Worm (Caenorhabditis elegans) whole organism, L3 larva: ENCODE results near the gene mup-2.

Experiments used
- R02D3.7 ChIP-seq: fragments of 150-350 bp; optimal IDR thresholded peaks from 2 replicates; lab custom pipeline; 2014; ENCODE audit warnings: missing biosample characterization, missing genetic modification characterization
- ZK546.5 ChIP-seq: sonication (generic microtip); optimal IDR thresholded peaks from 2 replicates; lab custom pipeline; 2017; ENCODE audit warnings: missing biosample characterization, missing genetic modification characterization
- ama-1 ChIP-seq: fragments of 150-350 bp; optimal IDR thresholded peaks from 2 replicates; lab custom pipeline; 2018
- ceh-16 ChIP-seq: sonication (generic microtip); optimal IDR thresholded peaks from 2 replicates; lab custom pipeline; 2017; ENCODE audit warnings: missing biosample characterization, missing genetic modification characterization
- ceh-28 ChIP-seq: fragments of 150-350 bp; optimal IDR thresholded peaks from 2 replicates; lab custom pipeline; 2014; ENCODE audit warnings: missing biosample characterization, missing genetic modification reagents, missing genetic modification characterization
- ceh-82 ChIP-seq: fragments of 150-350 bp; optimal IDR thresholded peaks from 2 replicates; lab custom pipeline; 2014; ENCODE audit warnings: missing biosample characterization, missing genetic modification characterization
- daf-12 ChIP-seq: fragments of 150-350 bp; optimal IDR thresholded peaks from 2 replicates; lab custom pipeline; 2014; ENCODE audit warnings: missing biosample characterization, missing genetic modification reagents, missing genetic modification characterization
- egl-27 ChIP-seq: sonication (generic microtip); optimal IDR thresholded peaks from 4 replicates; lab custom pipeline; 2017; ENCODE audit warnings: missing biosample characterization, missing genetic modification reagents, missing genetic modification characterization
- egl-5 ChIP-seq: fragments of 150-350 bp; optimal IDR thresholded peaks from 2 replicates; lab custom pipeline; 2017; ENCODE audit warnings: missing biosample characterization, missing genetic modification reagents, missing genetic modification characterization, inconsistent platforms
- elt-2 ChIP-seq: sonication (generic microtip); optimal IDR thresholded peaks from 2 replicates; lab custom pipeline; 2016; ENCODE audit warnings: missing genetic modification reagents, mild to moderate bottlenecking, missing genetic modification characterization, missing compliant biosample characterization
- elt-3 ChIP-seq, 3 experiments: fragments of 150-350 bp in 1 of 3; sonication (generic microtip) in 2 of 3; optimal IDR thresholded peaks; 2 replicates in 2 of 3; 4 replicates in 1 of 3; lab custom pipeline; 2014 to 2017; ENCODE audit warnings: missing biosample characterization in 3 of 3, missing genetic modification characterization in 3 of 3
- fkh-2 ChIP-seq: fragments of 150-350 bp; optimal IDR thresholded peaks from 2 replicates; lab custom pipeline; 2014; ENCODE audit warnings: missing biosample characterization, missing genetic modification reagents, missing genetic modification characterization
- hmg-11 ChIP-seq: sonication (generic microtip); optimal IDR thresholded peaks from 2 replicates; lab custom pipeline; 2016; ENCODE audit warnings: missing genetic modification characterization, missing compliant biosample characterization
- jun-1 ChIP-seq: fragments of 150-350 bp; optimal IDR thresholded peaks from 2 replicates; lab custom pipeline; 2014; ENCODE audit warnings: missing biosample characterization, missing genetic modification reagents, missing genetic modification characterization
- lin-15B ChIP-seq: fragments of 150-350 bp; optimal IDR thresholded peaks from 2 replicates; lab custom pipeline; 2014; ENCODE audit warnings: missing biosample characterization, missing genetic modification characterization
- lin-39 ChIP-seq: fragments of 150-350 bp; optimal IDR thresholded peaks from 2 replicates; lab custom pipeline; 2018; ENCODE audit warnings: missing biosample characterization, missing genetic modification reagents, missing genetic modification characterization
- lsy-12 ChIP-seq: sonication (generic microtip); optimal IDR thresholded peaks from 2 replicates; lab custom pipeline; 2016; ENCODE audit warnings: mild to moderate bottlenecking, missing genetic modification characterization, missing compliant biosample characterization
- mml-1 ChIP-seq: fragments of 150-350 bp; sonication (generic microtip); optimal IDR thresholded peaks from 3 replicates; lab custom pipeline; 2014; ENCODE audit warnings: missing biosample characterization, missing genetic modification characterization
- nfya-1 ChIP-seq: sonication (generic microtip); optimal IDR thresholded peaks from 2 replicates; lab custom pipeline; 2017; ENCODE audit warnings: missing genetic modification characterization, mild to moderate bottlenecking, missing compliant biosample characterization, antibody characterized with exemption, moderate library complexity; ENCODE audit not compliant: insufficient read depth
- nhr-12 ChIP-seq: fragments of 150-350 bp; optimal IDR thresholded peaks from 2 replicates; lab custom pipeline; 2014; ENCODE audit warnings: missing biosample characterization, missing genetic modification characterization
- nhr-25 ChIP-seq: sonication (generic microtip); optimal IDR thresholded peaks from 2 replicates; lab custom pipeline; 2017; ENCODE audit warnings: missing biosample characterization, missing genetic modification characterization
- nhr-28 ChIP-seq: fragments of 150-350 bp; optimal IDR thresholded peaks from 2 replicates; lab custom pipeline; 2014; ENCODE audit warnings: missing biosample characterization, missing genetic modification characterization
- nhr-67 ChIP-seq: fragments of 150-350 bp; optimal IDR thresholded peaks from 2 replicates; lab custom pipeline; 2014; ENCODE audit warnings: missing biosample characterization, missing genetic modification characterization
- nhr-76 ChIP-seq: fragments of 150-350 bp; sonication (generic microtip); optimal IDR thresholded peaks from 5 replicates; lab custom pipeline; 2014; ENCODE audit warnings: missing biosample characterization, missing genetic modification characterization
- nhr-77 ChIP-seq: fragments of 150-350 bp; optimal IDR thresholded peaks from 2 replicates; lab custom pipeline; 2014; ENCODE audit warnings: missing biosample characterization, missing genetic modification characterization
- pha-4 ChIP-seq: fragments of 150-350 bp; optimal IDR thresholded peaks from 2 replicates; lab custom pipeline; 2014; ENCODE audit warnings: missing biosample characterization, missing genetic modification reagents, missing genetic modification characterization
- pqm-1 ChIP-seq: fragments of 150-350 bp; optimal IDR thresholded peaks from 2 replicates; lab custom pipeline; 2017; ENCODE audit warnings: missing biosample characterization, missing genetic modification characterization, inconsistent platforms
- sea-2 ChIP-seq: fragments of 150-350 bp; sonication (generic microtip); optimal IDR thresholded peaks from 4 replicates; lab custom pipeline; 2014; ENCODE audit warnings: missing biosample characterization, missing genetic modification reagents, missing genetic modification characterization
- skn-1 ChIP-seq: fragments of 150-350 bp; optimal IDR thresholded peaks from 2 replicates; lab custom pipeline; 2014; ENCODE audit warnings: missing biosample characterization, missing genetic modification characterization
- tbx-2 ChIP-seq: sonication (generic microtip); optimal IDR thresholded peaks from 2 replicates; lab custom pipeline; 2016; ENCODE audit warnings: mild to moderate bottlenecking, missing genetic modification characterization, missing compliant biosample characterization
- unc-39 ChIP-seq: sonication (generic microtip); optimal IDR thresholded peaks from 4 replicates; lab custom pipeline; 2017; ENCODE audit warnings: missing biosample characterization, missing genetic modification characterization
- unc-62 ChIP-seq: fragments of 150-350 bp; sonication (generic microtip); optimal IDR thresholded peaks from 4 replicates; lab custom pipeline; 2014; ENCODE audit warnings: missing biosample characterization, missing genetic modification reagents, missing genetic modification characterization
- zag-1 ChIP-seq: fragments of 150-350 bp; optimal IDR thresholded peaks from 2 replicates; lab custom pipeline; 2014; ENCODE audit warnings: missing biosample characterization, missing genetic modification characterization
- ztf-4 ChIP-seq: fragments of 150-350 bp; optimal IDR thresholded peaks from 2 replicates; lab custom pipeline; 2014; ENCODE audit warnings: missing biosample characterization, missing genetic modification characterization

The mup-2 gene

DNA sequence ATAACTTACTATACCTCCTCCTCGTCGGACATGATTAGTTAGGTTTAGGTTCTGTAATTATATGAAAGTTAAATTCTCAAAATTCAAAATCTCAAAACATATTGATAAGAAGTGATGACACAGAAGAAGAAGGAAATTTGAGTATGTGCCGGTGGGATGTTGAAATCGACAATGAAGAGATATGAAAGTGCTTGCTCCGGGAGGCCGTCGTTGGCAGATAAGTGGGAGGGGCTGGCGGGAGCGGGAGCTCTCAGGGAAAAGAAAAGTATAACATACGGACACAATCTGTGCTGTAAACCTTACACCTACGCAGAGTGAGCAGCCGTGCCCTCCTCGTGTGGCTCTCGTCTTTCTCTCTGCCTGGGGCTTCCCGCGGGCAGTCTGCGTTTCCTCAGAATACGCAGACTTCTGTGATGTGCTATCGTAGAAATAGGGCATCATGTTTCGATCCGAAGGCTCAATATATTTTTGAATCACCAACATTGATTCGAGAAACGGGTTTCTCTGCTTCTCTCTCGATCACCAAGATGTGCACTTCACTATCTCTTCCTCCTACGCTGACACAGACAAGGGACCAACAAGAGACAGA is at the start of gene mup-2:
Gene mup-2 (minus strand): TSS at position 51 of the 589 bp plus-strand sequence.
- TF ChIP-seq daf-12 (tag; lab: Kevin White, UChicago) (no peak), hmg-11 (tag; lab: Kevin White, UChicago) (no peak), lin-15B (no peak), lsy-12 (tag; lab: Kevin White, UChicago) (no peak), lin-39 (tag; lab: Kevin White, UChicago) (peak; percentile 33), nfya-1 (tag; lab: Kevin White, UChicago) (peak; percentile 15), elt-3 (tag; optimal IDR thresholded peaks at IDR 0.05; lab: Kevin White, UChicago) (no peak), ceh-82 (tag; lab: Kevin White, UChicago) (no peak), ceh-16 (no peak), nhr-77 (tag; lab: Kevin White, UChicago) (no peak), tbx-2 (tag; lab: Kevin White, UChicago) (no peak), pha-4 (tag; lab: Kevin White, UChicago) (no peak), R02D3.7 (tag; lab: Kevin White, UChicago) (no peak), nhr-67 (no peak), sea-2 (no peak)

- TF ChIP-seq egl-27 (tag; lab: Kevin White, UChicago), result no peak
- TF ChIP-seq tbx-2 (tag; lab: Kevin White, UChicago), result no peak
- TF ChIP-seq ama-1 (lab: Kevin White, UChicago), result no peak
- no peak for TF ChIP-seq elt-2 (tag; lab: Kevin White, UChicago)
- no peak for TF ChIP-seq ztf-4
- TF ChIP-seq ZK546.5 (tag; lab: Kevin White, UChicago), result no peak
- TF ChIP-seq R02D3.7 (tag; lab: Kevin White, UChicago), result no peak
- TF ChIP-seq jun-1, result no peak
- TF ChIP-seq ceh-28 (tag; lab: Kevin White, UChicago), result no peak
- TF ChIP-seq, all 47 proteins: peak for 0
Measured at ce11 chrX:6458467-6458866, 48.4 kb upstream of the mup-2 start.

- TF ChIP-seq sea-2 (no peak), egl-5 (tag; lab: Kevin White, UChicago) (no peak), daf-12 (tag; lab: Kevin White, UChicago) (no peak), elt-2 (tag; lab: Kevin White, UChicago) (peak; percentile 73), pha-4 (tag; lab: Kevin White, UChicago) (peak; percentile 15), nhr-28 (tag; lab: Kevin White, UChicago) (no peak), ceh-28 (tag; lab: Kevin White, UChicago) (no peak)
Measured at ce11 chrX:6458001-6458400, 48.0 kb upstream of the mup-2 start.

DNA sequence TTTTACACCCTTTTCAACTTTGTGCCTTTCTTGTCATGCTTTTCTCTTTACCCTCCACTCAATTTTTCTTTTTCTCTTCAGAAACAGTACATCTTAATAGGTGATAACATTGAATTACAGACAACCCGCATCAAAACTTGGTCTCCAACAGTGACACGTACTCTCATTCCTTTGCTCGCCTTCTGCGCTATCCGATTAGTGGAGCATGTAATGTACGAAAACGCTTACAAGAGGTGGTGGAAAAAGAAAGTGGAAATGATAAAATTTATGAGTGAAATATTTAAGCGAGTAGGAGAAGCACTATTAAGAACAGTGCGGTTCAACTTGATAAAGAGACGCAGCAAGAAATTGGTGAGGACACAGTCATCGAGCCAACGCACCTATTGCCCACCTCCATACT is 46.5 kb upstream of the mup-2 start, which contains the start of gene pept-1:
Gene pept-1 (plus strand): TSS at position 306 of the 400 bp plus-strand sequence.
- TF ChIP-seq elt-2 (tag; lab: Kevin White, UChicago) (peak; percentile 98), ZK546.5 (tag; lab: Kevin White, UChicago) (no peak), ceh-16 (no peak), lin-39 (tag; lab: Kevin White, UChicago) (no peak), skn-1 (peak; percentile 32), elt-3 (tag; optimal IDR thresholded peaks at IDR 0.05; lab: Kevin White, UChicago) (no peak), pqm-1 (tag; lab: Kevin White, UChicago) (peak; percentile 94), nhr-76 (tag; lab: Kevin White, UChicago) (no peak), nhr-77 (tag; lab: Kevin White, UChicago) (no peak), pha-4 (tag; lab: Kevin White, UChicago) (peak; percentile 16)

DNA sequence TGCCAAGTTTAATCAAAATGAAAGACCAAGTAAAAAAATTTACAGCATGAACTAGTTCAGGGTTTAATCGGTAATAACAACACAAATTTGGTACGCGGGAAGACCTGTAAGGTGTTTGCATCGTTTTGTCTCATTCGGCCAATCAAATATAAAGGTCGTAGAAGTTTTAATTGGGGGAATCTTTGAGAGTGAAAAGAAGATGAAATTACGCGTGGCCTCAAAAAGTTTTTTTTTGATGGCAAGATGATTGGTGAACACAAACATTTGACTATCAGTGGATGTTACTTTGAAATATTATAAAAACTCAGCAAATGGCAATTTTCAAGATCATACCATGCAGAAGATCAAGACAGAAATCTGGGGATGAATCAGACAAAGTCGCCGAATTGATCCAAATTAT is 45.1 kb upstream of the mup-2 start, which contains the start of gene nas-33:
Gene nas-33 (minus strand): TSS at position 101 of the 400 bp plus-strand sequence.
- TF ChIP-seq fkh-2, result no peak
- no peak for TF ChIP-seq jun-1
- TF ChIP-seq zag-1 (tag; lab: Kevin White, UChicago), result no peak
- no peak for TF ChIP-seq ZK546.5 (tag; lab: Kevin White, UChicago)
- no peak for TF ChIP-seq unc-62 (GFP tag; lab: Kevin White, UChicago)
- TF ChIP-seq nhr-67, result no peak
- TF ChIP-seq ceh-28 (tag; lab: Kevin White, UChicago), result no peak
- TF ChIP-seq nhr-77 (tag; lab: Kevin White, UChicago), result no peak
- TF ChIP-seq R02D3.7 (tag; lab: Kevin White, UChicago), result no peak
- no peak for TF ChIP-seq nhr-25 (tag; lab: Kevin White, UChicago)
- no peak for TF ChIP-seq egl-5 (tag; lab: Kevin White, UChicago)
- TF ChIP-seq daf-12 (tag; lab: Kevin White, UChicago), result no peak
- no peak for TF ChIP-seq ceh-82 (tag; lab: Kevin White, UChicago)
- TF ChIP-seq unc-39 (tag; lab: Kevin White, UChicago), result no peak
- no peak for TF ChIP-seq lsy-12 (tag; lab: Kevin White, UChicago)
- TF ChIP-seq mml-1 (tag; lab: Kevin White, UChicago), result no peak
- TF ChIP-seq ztf-4, result no peak
- no peak for TF ChIP-seq nhr-12 (tag; lab: Kevin White, UChicago)
